Worm (Caenorhabditis elegans): Measurements from ENCODE around the gene imph-1.

imph-1 gene

ce11 chrIII:4595771-4596227, 42.4 kb downstream of the imph-1 start, which contains the start of gene asb-1 (continued):
- TF ChIP-seq Y53F4B.3 (GFP tag; IDR thresholded peaks at IDR 0.05) (no peak), ztf-6 (GFP tag; IDR thresholded peaks at IDR 0.05) (no peak), somi-1 (GFP tag; optimal IDR thresholded peaks at IDR 0.05) (no peak), let-526 (GFP tag; IDR thresholded peaks at IDR 0.05) (no peak), sdz-38 (tag; optimal IDR thresholded peaks at IDR 0.05) (no peak), hrde-1 (tag; optimal IDR thresholded peaks at IDR 0.05; ENCODE audit: borderline replicate concordance) (no peak), ccch-3 (GFP tag; optimal IDR thresholded peaks at IDR 0.05) (no peak), F49E8.2 (tag; optimal IDR thresholded peaks at IDR 0.05; ENCODE audit: insufficient read depth) (peak; percentile 57), hlh-26 (GFP tag; conservative IDR thresholded peaks at IDR 0.05) (no peak), cebp-1 (GFP tag; IDR thresholded peaks at IDR 0.05) (no peak), cebp-1 (tag; optimal IDR thresholded peaks at IDR 0.05) (peak; percentile 3), ceh-91 (GFP tag; IDR thresholded peaks at IDR 0.05) (peak; percentile 56), mel-28 (tag; optimal IDR thresholded peaks at IDR 0.05; ENCODE audit: borderline replicate concordance) (no peak), Y67H2A.10 (GFP tag; conservative IDR thresholded peaks at IDR 0.05) (no peak), F33H1.4 (GFP tag; IDR thresholded peaks at IDR 0.05) (peak; percentile 94), ztf-25 (GFP tag; IDR thresholded peaks at IDR 0.05) (no peak), efl-1 (GFP tag; optimal IDR thresholded peaks at IDR 0.05) (peak; percentile 22), Y79H2A.3 (GFP tag; conservative IDR thresholded peaks at IDR 0.05) (no peak), dpl-1 (GFP tag; optimal IDR thresholded peaks at IDR 0.05) (no peak), B0336.3 (GFP tag; IDR thresholded peaks at IDR 0.05) (0 out of 2 replicates have a peak, but pooled peaks have one; percentile 14)

ce11 chrIII:4600139-4600762, 46.8 kb downstream of the imph-1 start, which contains the start of gene mab-21:
mab-21 (plus strand) TSS chrIII:4600753.
- TF ChIP-seq nfyb-1 (GFP tag; IDR thresholded peaks at IDR 0.05) (0 out of 2 replicates have a peak, but pooled peaks have one; percentile 15), dox-1 (GFP tag; IDR thresholded peaks at IDR 0.05) (no peak), ceh-58 (GFP tag; IDR thresholded peaks at IDR 0.05) (no peak), pha-4 (tag; optimal IDR thresholded peaks at IDR 0.05) (no peak)

- TF ChIP-seq nfyb-1 (GFP tag; IDR thresholded peaks at IDR 0.05) (0 out of 2 replicates have a peak, but pooled peaks have one; percentile 23), ceh-91 (GFP tag; IDR thresholded peaks at IDR 0.05) (no peak)
Measured at ce11 chrIII:4601286-4601685, 47.9 kb downstream of the imph-1 start.

ce11 chrIII:4603837-4604236, 50.4 kb downstream of the imph-1 start:
- TF ChIP-seq hmg-20 (GFP tag; IDR thresholded peaks at IDR 0.05) = no peak
- no peak for TF ChIP-seq tlf-1 (GFP tag; optimal IDR thresholded peaks at IDR 0.05)
- TF ChIP-seq lsl-1 (GFP tag; optimal IDR thresholded peaks at IDR 0.05) = no peak
- no peak for TF ChIP-seq akir-1 (GFP tag; optimal IDR thresholded peaks at IDR 0.05)
- no peak for TF ChIP-seq sdz-38 (tag; optimal IDR thresholded peaks at IDR 0.05)
- no peak for TF ChIP-seq cebp-1 (GFP tag; IDR thresholded peaks at IDR 0.05)
- no peak for TF ChIP-seq cebp-1 (tag; optimal IDR thresholded peaks at IDR 0.05)
- no peak for TF ChIP-seq Y53F4B.3 (GFP tag; IDR thresholded peaks at IDR 0.05)
- no peak for TF ChIP-seq F52B5.7 (tag; optimal IDR thresholded peaks at IDR 0.05)
- TF ChIP-seq ztf-26 (tag; optimal IDR thresholded peaks at IDR 0.05) = no peak
- no peak for TF ChIP-seq hlh-26 (GFP tag; conservative IDR thresholded peaks at IDR 0.05)
- TF ChIP-seq ccch-3 (GFP tag; optimal IDR thresholded peaks at IDR 0.05) = no peak
- TF ChIP-seq mel-28 (tag; optimal IDR thresholded peaks at IDR 0.05; ENCODE audit: borderline replicate concordance) = no peak
- TF ChIP-seq die-1 (tag; optimal IDR thresholded peaks at IDR 0.05) = no peak
- TF ChIP-seq lin-40 (tag; optimal IDR thresholded peaks at IDR 0.05) = no peak
- TF ChIP-seq B0035.1 (tag; optimal IDR thresholded peaks at IDR 0.05) = no peak
- no peak for TF ChIP-seq madf-3 (GFP tag; IDR thresholded peaks at IDR 0.05)
- TF ChIP-seq F10E7.11 (tag; optimal IDR thresholded peaks at IDR 0.05) = no peak
- TF ChIP-seq F39B2.1 (GFP tag; IDR thresholded peaks at IDR 0.05) = no peak
- no peak for TF ChIP-seq tbx-9 (tag; optimal IDR thresholded peaks at IDR 0.05; ENCODE audit: borderline replicate concordance)
- TF ChIP-seq pbrm-1 (GFP tag; IDR thresholded peaks at IDR 0.05) = no peak

All from whole organism, young adult.